Fruit fly (Drosophila melanogaster): ENCODE results near the gene CG12607.

DNA sequence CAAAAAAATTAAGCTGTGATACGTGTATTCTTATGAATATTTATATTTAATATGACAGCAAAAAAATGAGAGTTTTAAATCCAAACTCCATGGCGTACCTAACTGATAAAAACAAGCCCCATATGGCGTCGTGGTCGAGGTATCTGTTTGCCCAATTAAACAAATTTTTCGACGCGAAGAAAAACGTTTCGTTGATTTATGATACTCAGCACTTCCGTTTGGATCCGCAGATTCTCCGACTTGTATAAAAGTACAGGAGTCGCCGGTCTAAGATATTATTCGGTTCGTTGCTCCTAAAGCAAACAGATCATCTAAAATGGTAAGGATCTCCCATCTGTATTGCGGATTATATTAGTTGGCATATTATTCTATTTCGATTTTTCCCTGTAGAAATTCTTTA lies 25.1 kb downstream of the CG12607 start, which contains the start of gene CG32248:
- TF ChIP-seq CG32006 (GFP tag; optimal IDR thresholded peaks at IDR 0.05) (no peak), CG6163 (GFP tag; IDR thresholded peaks at IDR 0.05) (no peak), CG3032 (tag; optimal IDR thresholded peaks at IDR 0.05) (no peak), Lpt (GFP tag; optimal IDR thresholded peaks at IDR 0.05) (no peak), CG6854 (GFP tag; optimal IDR thresholded peaks at IDR 0.05) (no peak), fd85E (GFP tag; optimal IDR thresholded peaks at IDR 0.05) (no peak), salr (GFP tag; optimal IDR thresholded peaks at IDR 0.05) (no peak), svp (GFP tag) (no peak), Ets96B (tag; optimal IDR thresholded peaks at IDR 0.05) (no peak), vri (GFP tag; optimal IDR thresholded peaks at IDR 0.05) (no peak), CG6276 (GFP tag; optimal IDR thresholded peaks at IDR 0.05) (no peak), ss (GFP tag; optimal IDR thresholded peaks at IDR 0.05) (no peak), Sox102F (GFP tag; optimal IDR thresholded peaks at IDR 0.05) (no peak)
